Fruit fly (Drosophila melanogaster) whole organism, embryonic: Measurements from ENCODE around the gene Sf3a2.

Experiments used
- Bdp1 ChIP-seq: fragments of 200-800 bp; sonication (Bioruptor generic); optimal IDR thresholded peaks from 3 replicates; lab custom pipeline; 2016; ENCODE audit warnings: missing biosample characterization, missing genetic modification characterization
- Bgb ChIP-seq: fragments of 200-800 bp; sonication (Bioruptor generic); IDR thresholded peaks from 2 replicates; pipeline ENCODE4 v1.3.6; 2022; ENCODE audit warnings: missing biosample characterization, missing genetic modification characterization; ENCODE audit not compliant: partially characterized antibody
- CG10979 ChIP-seq: fragments of 200-800 bp; sonication (Bioruptor generic); optimal IDR thresholded peaks from 2 replicates; lab custom pipeline; 2018; ENCODE audit warnings: missing biosample characterization, mild to moderate bottlenecking, missing genetic modification characterization, moderate library complexity
- CG11695 ChIP-seq: fragments of 200-800 bp; sonication (Bioruptor generic); IDR thresholded peaks from 3 replicates; pipeline ENCODE4 v1.3.6; 2022; ENCODE audit warnings: missing biosample characterization, missing genetic modification characterization
- CG12659 ChIP-seq: fragments of 200-800 bp; sonication (Bioruptor generic); optimal IDR thresholded peaks from 3 replicates; lab custom pipeline; 2017; ENCODE audit warnings: mild to moderate bottlenecking, missing biosample characterization, missing genetic modification reagents, missing genetic modification characterization
- CG13775 ChIP-seq: fragments of 200-800 bp; sonication (Bioruptor generic); optimal IDR thresholded peaks from 3 replicates; lab custom pipeline; 2017; ENCODE audit warnings: missing biosample characterization, mild to moderate bottlenecking, missing genetic modification characterization
- CG14441 ChIP-seq: fragments of 200-800 bp; sonication (Bioruptor generic); IDR thresholded peaks from 2 replicates; pipeline ENCODE4 v1.3.6; 2022; ENCODE audit warnings: missing biosample characterization, missing genetic modification characterization
- CG14860 ChIP-seq: fragments of 200-800 bp; sonication (Bioruptor generic); IDR thresholded peaks from 3 replicates; pipeline ENCODE4 v1.3.6; 2022; ENCODE audit warnings: missing biosample characterization, missing genetic modification characterization; ENCODE audit not compliant: partially characterized antibody
- CG15479 ChIP-seq: fragments of 200-800 bp; sonication (Bioruptor generic); optimal IDR thresholded peaks from 3 replicates; lab custom pipeline; 2019; ENCODE audit warnings: missing biosample characterization, mild to moderate bottlenecking, missing genetic modification characterization, moderate library complexity
- CG15514 ChIP-seq: fragments of 200-800 bp; sonication (Bioruptor generic); optimal IDR thresholded peaks from 3 replicates; lab custom pipeline; 2017; ENCODE audit warnings: missing biosample characterization, missing genetic modification characterization, mild to moderate bottlenecking, moderate library complexity, missing genetic modification reagents
- CG16813 ChIP-seq: fragments of 200-800 bp; sonication (Bioruptor generic); IDR thresholded peaks from 3 replicates; pipeline ENCODE4 v1.3.6; 2022; ENCODE audit warnings: missing biosample characterization, missing genetic modification characterization; ENCODE audit not compliant: partially characterized antibody
- CG17361 ChIP-seq: fragments of 200-800 bp; sonication (Bioruptor generic); IDR thresholded peaks from 3 replicates; pipeline ENCODE4 v1.3.6; 2022; ENCODE audit warnings: missing biosample characterization, missing genetic modification characterization
- CG1792 ChIP-seq: fragments of 200-800 bp; sonication (Bioruptor generic); optimal IDR thresholded peaks from 2 replicates; lab custom pipeline; 2016; ENCODE audit warnings: missing biosample characterization, missing genetic modification characterization
- CG3281 ChIP-seq: fragments of 200-800 bp; sonication (Bioruptor generic); optimal IDR thresholded peaks from 3 replicates; lab custom pipeline; 2017; ENCODE audit warnings: missing biosample characterization, mild to moderate bottlenecking, missing genetic modification characterization
- CG34224 ChIP-seq: fragments of 200-800 bp; sonication (Bioruptor generic); IDR thresholded peaks from 3 replicates; pipeline ENCODE4 v1.3.6; 2022; ENCODE audit warnings: missing biosample characterization, missing genetic modification characterization; ENCODE audit not compliant: partially characterized antibody
- CG42726 ChIP-seq: fragments of 200-800 bp; sonication (Bioruptor generic); IDR thresholded peaks from 2 replicates; pipeline ENCODE4 v1.3.6; 2022; ENCODE audit warnings: missing biosample characterization, missing genetic modification characterization; ENCODE audit not compliant: partially characterized antibody
- CG4360 ChIP-seq: fragments of 200-800 bp; sonication (Bioruptor generic); IDR thresholded peaks from 2 replicates; pipeline ENCODE4 v1.3.6; 2022; ENCODE audit warnings: missing biosample characterization, missing genetic modification characterization
- CG6791 ChIP-seq: fragments of 200-800 bp; sonication (Bioruptor generic); IDR thresholded peaks from 3 replicates; pipeline ENCODE4 v1.3.6; 2022; ENCODE audit warnings: missing biosample characterization, missing genetic modification characterization; ENCODE audit not compliant: partially characterized antibody
- CG7963 ChIP-seq: fragments of 200-800 bp; sonication (Bioruptor generic); IDR thresholded peaks from 3 replicates; pipeline ENCODE4 v1.3.6; 2022; ENCODE audit warnings: missing biosample characterization, missing genetic modification characterization; ENCODE audit not compliant: partially characterized antibody
- ERR ChIP-seq: fragments of 200-800 bp; sonication (Bioruptor generic); optimal IDR thresholded peaks from 2 replicates; lab custom pipeline; 2016; ENCODE audit warnings: missing biosample characterization, missing genetic modification characterization
- Ets65A ChIP-seq: fragments of 200-800 bp; sonication (Bioruptor generic); peaks from one replicate; lab custom pipeline; 2016; ENCODE audit warnings: missing biosample characterization, missing genetic modification characterization
- Opbp ChIP-seq: fragments of 200-800 bp; sonication (Bioruptor generic); IDR thresholded peaks from 3 replicates; pipeline ENCODE4 v1.3.6; 2022; ENCODE audit warnings: missing biosample characterization, missing genetic modification characterization; ENCODE audit not compliant: partially characterized antibody
- Scr ChIP-seq: fragments of 200-800 bp; sonication (Bioruptor generic); IDR thresholded peaks from 2 replicates; pipeline ENCODE4 v1.3.6; 2022; ENCODE audit warnings: missing biosample characterization, missing genetic modification characterization; ENCODE audit not compliant: partially characterized antibody
- amos ChIP-seq: fragments of 200-800 bp; sonication (Bioruptor generic); IDR thresholded peaks from 2 replicates; pipeline ENCODE4 v1.3.6; 2022; ENCODE audit warnings: missing biosample characterization, missing genetic modification characterization; ENCODE audit not compliant: partially characterized antibody
- ara ChIP-seq: fragments of 200-800 bp; sonication (Bioruptor generic); IDR thresholded peaks from 2 replicates; pipeline ENCODE4 v1.3.6; 2022; ENCODE audit warnings: missing biosample characterization, missing genetic modification characterization
- ato ChIP-seq: fragments of 200-800 bp; sonication (Bioruptor generic); IDR thresholded peaks from 2 replicates; pipeline ENCODE4 v1.3.6; 2022; ENCODE audit warnings: missing biosample characterization, missing genetic modification characterization; ENCODE audit not compliant: partially characterized antibody
- bbx ChIP-seq: fragments of 200-800 bp; sonication (Bioruptor generic); IDR thresholded peaks from 2 replicates; pipeline ENCODE4 v1.3.6; 2022; ENCODE audit warnings: missing biosample characterization, missing genetic modification characterization; ENCODE audit not compliant: partially characterized antibody
- bigmax ChIP-seq: fragments of 200-800 bp; sonication (Bioruptor generic); optimal IDR thresholded peaks from 2 replicates; lab custom pipeline; 2018; ENCODE audit warnings: missing biosample characterization, mild to moderate bottlenecking, missing genetic modification characterization
- chinmo ChIP-seq: fragments of 200-800 bp; sonication (Bioruptor generic); IDR thresholded peaks from 4 replicates; pipeline ENCODE4 v1.3.6; 2022; ENCODE audit warnings: missing biosample characterization, missing genetic modification characterization; ENCODE audit not compliant: partially characterized antibody
- chm ChIP-seq: fragments of 200-800 bp; sonication (Bioruptor generic); IDR thresholded peaks from 2 replicates; pipeline ENCODE4 v1.3.6; 2022; ENCODE audit warnings: missing biosample characterization, missing genetic modification characterization
- croc ChIP-seq: fragments of 200-800 bp; sonication (Bioruptor generic); conservative IDR thresholded peaks from 3 replicates; pipeline ENCODE4 v1.3.6; 2022; ENCODE audit warnings: missing biosample characterization, missing genetic modification characterization
- emc ChIP-seq: fragments of 200-800 bp; sonication (Bioruptor generic); optimal IDR thresholded peaks from 2 replicates; lab custom pipeline; 2016; ENCODE audit warnings: missing biosample characterization, missing genetic modification characterization
- exex ChIP-seq: fragments of 200-800 bp; sonication (Bioruptor generic); optimal IDR thresholded peaks from 4 replicates; lab custom pipeline; 2018; ENCODE audit warnings: missing biosample characterization, mild to moderate bottlenecking, missing genetic modification characterization, moderate library complexity
- klu ChIP-seq: fragments of 200-800 bp; sonication (Bioruptor generic); IDR thresholded peaks from 2 replicates; pipeline ENCODE4 v1.3.6; 2022; ENCODE audit warnings: missing biosample characterization, missing genetic modification characterization
- knrl ChIP-seq: fragments of 200-800 bp; sonication (Bioruptor generic); IDR thresholded peaks from 3 replicates; pipeline ENCODE4 v1.3.6; 2022; ENCODE audit warnings: missing biosample characterization, missing genetic modification characterization; ENCODE audit not compliant: partially characterized antibody
- mld ChIP-seq: fragments of 200-800 bp; sonication (Bioruptor generic); IDR thresholded peaks from 3 replicates; pipeline ENCODE4 v1.3.6; 2022; ENCODE audit warnings: missing biosample characterization, missing genetic modification characterization; ENCODE audit not compliant: partially characterized antibody
- prd ChIP-seq, 3 experiments: fragments of >200 bp in 2 of 3; fragments of 200-800 bp in 1 of 3; sonication (Bioruptor generic) in 1 of 3; optimal IDR thresholded peaks in 2 of 3; IDR thresholded peaks in 1 of 3; 2 replicates in 2 of 3; 3 replicates in 1 of 3; pipeline versions ENCODE4 v1.3.6 to Lab custom; 2017 to 2022; ENCODE audit warnings: missing biosample characterization in 1 of 3, missing genetic modification characterization in 1 of 3
- pros ChIP-seq: fragments of 200-800 bp; sonication (Bioruptor generic); optimal IDR thresholded peaks from 3 replicates; lab custom pipeline; 2019; ENCODE audit warnings: missing biosample characterization, mild to moderate bottlenecking, missing genetic modification characterization, moderate library complexity
- sna ChIP-seq: fragments of 200-800 bp; sonication (Bioruptor generic); IDR thresholded peaks from 2 replicates; pipeline ENCODE4 v1.3.6; 2022; ENCODE audit warnings: missing biosample characterization, missing genetic modification characterization; ENCODE audit not compliant: partially characterized antibody
- sr ChIP-seq: fragments of 200-800 bp; sonication (Bioruptor generic); IDR thresholded peaks from 3 replicates; pipeline ENCODE4 v1.3.6; 2022; ENCODE audit warnings: missing biosample characterization, missing genetic modification characterization
- tna ChIP-seq: fragments of 200-800 bp; sonication (Bioruptor generic); IDR thresholded peaks from 2 replicates; pipeline ENCODE4 v1.3.6; 2022; ENCODE audit warnings: missing biosample characterization, missing genetic modification characterization; ENCODE audit not compliant: partially characterized antibody
- vnd ChIP-seq: fragments of 200-800 bp; sonication (Bioruptor generic); IDR thresholded peaks from 3 replicates; pipeline ENCODE4 v1.3.6; 2022; ENCODE audit warnings: missing biosample characterization, missing genetic modification characterization; ENCODE audit not compliant: partially characterized antibody
- zen2 ChIP-seq: fragments of 200-800 bp; sonication (Bioruptor generic); IDR thresholded peaks from 3 replicates; pipeline ENCODE4 v1.3.6; 2022; ENCODE audit warnings: missing biosample characterization, missing genetic modification characterization; ENCODE audit not compliant: partially characterized antibody

Gene Sf3a2

DNA sequence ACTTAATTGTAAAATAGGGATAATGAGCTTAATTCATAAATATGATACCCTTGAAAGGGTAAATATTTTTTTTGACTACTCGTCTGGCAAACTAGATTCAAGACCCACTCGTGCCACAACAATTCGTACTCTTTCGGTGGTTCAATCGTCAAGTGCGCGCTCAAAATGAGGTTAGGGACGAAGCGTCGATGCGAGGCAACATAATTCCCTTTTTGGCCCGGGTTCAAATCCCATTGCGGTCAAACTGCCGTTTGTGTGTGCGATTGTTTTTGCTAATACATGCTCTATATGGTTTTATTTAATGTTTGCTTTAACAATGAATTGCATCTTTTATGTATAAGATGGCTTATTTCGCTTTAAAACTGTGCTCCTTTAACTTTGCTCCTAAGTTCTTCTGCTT is 1.9 kb upstream of the Sf3a2 start (continued):
- TF ChIP-seq amos (GFP tag; lab: Robert Waterston, UW) (peak; percentile 62), chm (GFP tag; lab: Robert Waterston, UW) (0 out of 2 replicates have a peak, but pooled peaks have one; percentile 33), klu (GFP tag; lab: Robert Waterston, UW) (no peak), CG14441 (GFP tag; lab: Robert Waterston, UW) (no peak), croc (GFP tag; lab: Robert Waterston, UW) (no peak), CG16813 (GFP tag; lab: Robert Waterston, UW) (peak; percentile 49; the same call in 2 of the 3 replicates), Scr (GFP tag; lab: Robert Waterston, UW) (peak; percentile 38), CG17361 (GFP tag; lab: Robert Waterston, UW) (no peak), sr (GFP tag; lab: Robert Waterston, UW) (no peak), exex (tag; lab: Kevin White, UChicago) (no peak), CG13775 (GFP tag; lab: Kevin White, UChicago) (no peak), Ets65A (GFP tag; lab: Kevin White, UChicago) (peak; percentile 75), ERR (GFP tag; lab: Kevin White, UChicago) (peak; percentile 48), Opbp (GFP tag; lab: Robert Waterston, UW) (peak; percentile 48; the same call in 2 of the 3 replicates), CG15514 (GFP tag; lab: Kevin White, UChicago) (no peak), CG7963 (peak; percentile 63; the same call in 2 of the 3 replicates), CG42726 (GFP tag; lab: Robert Waterston, UW) (peak; percentile 80; the same call in 1 of the 2 replicates), emc (GFP tag; lab: Kevin White, UChicago) (no peak), CG11695 (GFP tag; lab: Robert Waterston, UW) (0 out of 3 replicates have a peak, but pooled peaks have one; percentile 12), CG34224 (GFP tag; lab: Robert Waterston, UW) (no peak; the same call in 2 of the 3 replicates)

DNA sequence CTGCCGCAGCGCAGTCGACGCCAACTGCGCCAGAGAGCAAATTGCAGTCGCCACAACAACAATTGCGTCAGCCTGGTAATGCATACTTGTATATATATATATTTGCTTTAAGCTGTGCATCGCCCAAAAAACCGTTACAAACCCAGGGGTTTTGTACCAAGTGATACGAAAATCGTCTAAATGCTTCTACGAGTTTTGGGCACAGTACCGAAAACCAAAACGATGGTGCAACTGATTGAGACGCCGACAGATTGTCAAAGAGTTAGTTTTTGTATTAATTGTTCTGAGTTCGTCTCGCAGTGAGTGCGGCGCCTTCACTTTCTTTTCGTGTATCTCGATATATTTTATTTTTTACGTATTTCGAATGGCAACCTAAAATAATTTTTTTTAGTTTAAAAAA is 987 bp upstream of the Sf3a2 start:
- TF ChIP-seq CG7963 (peak; percentile 83), CG1792 (GFP tag; lab: Kevin White, UChicago) (no peak), CG3281 (GFP tag; lab: Kevin White, UChicago) (no peak), ara (GFP tag; lab: Robert Waterston, UW) (0 out of 2 replicates have a peak, but pooled peaks have one; percentile 13), CG10979 (tag; lab: Kevin White, UChicago) (no peak), mld (GFP tag; lab: Robert Waterston, UW) (peak; percentile 61; the same call in 1 of the 3 replicates), amos (GFP tag; lab: Robert Waterston, UW) (peak; percentile 52), CG42726 (GFP tag; lab: Robert Waterston, UW) (0 out of 2 replicates have a peak, but pooled peaks have one; percentile 54), CG6791 (GFP tag; lab: Robert Waterston, UW) (peak; percentile 84), CG12659 (GFP tag; lab: Kevin White, UChicago) (peak; percentile 6), CG16813 (GFP tag; lab: Robert Waterston, UW) (peak; percentile 57; the same call in 2 of the 3 replicates), CG4360 (GFP tag; lab: Robert Waterston, UW) (peak; percentile 49), Bdp1 (GFP tag; lab: Kevin White, UChicago) (peak; percentile 98), bbx (GFP tag; lab: Robert Waterston, UW) (peak; percentile 69), CG14860 (GFP tag; lab: Robert Waterston, UW) (peak; percentile 35; the same call in 2 of the 3 replicates), knrl (GFP tag; lab: Robert Waterston, UW) (peak; percentile 28; the same call in 2 of the 3 replicates), vnd (peak; percentile 55; the same call in 2 of the 3 replicates), CG15479 (peak; percentile 24), bigmax (GFP tag; lab: Kevin White, UChicago) (peak; percentile 40), ato (GFP tag; lab: Robert Waterston, UW) (peak; percentile 63; the same call in 1 of the 2 replicates), sna (GFP tag; lab: Robert Waterston, UW) (0 out of 2 replicates have a peak, but pooled peaks have one; percentile 24), Bgb (GFP tag; lab: Robert Waterston, UW) (peak; percentile 69), tna (GFP tag; lab: Robert Waterston, UW) (peak; percentile 50; the same call in 1 of the 2 replicates), zen2 (GFP tag; lab: Robert Waterston, UW) (peak; percentile 35; the same call in 1 of the 3 replicates), prd (optimal IDR thresholded peaks at IDR 0.05; lab: Kevin White, UChicago) (no peak), prd (GFP tag; IDR thresholded peaks at IDR 0.05; lab: Robert Waterston, UW) (no peak), chinmo (peak; percentile 78; the same call in 2 of the 4 replicates), Opbp (GFP tag; lab: Robert Waterston, UW) (peak; percentile 57; the same call in 1 of the 3 replicates), pros (GFP tag; lab: Kevin White, UChicago) (no peak)
